Fruit fly (Drosophila melanogaster) whole organism, embryonic: ENCODE data around the gene CG14966.

Experiments used
- ATbp ChIP-seq: fragments of 200-800 bp; sonication (Bioruptor generic); optimal IDR thresholded peaks from 2 replicates; lab custom pipeline; 2017; ENCODE audit warnings: missing biosample characterization, mild to moderate bottlenecking, missing genetic modification characterization, missing genetic modification reagents
- BEAF-32 ChIP-seq: fragments of 200-800 bp; sonication (Bioruptor generic); optimal IDR thresholded peaks from 3 replicates; lab custom pipeline; 2017; ENCODE audit warnings: missing biosample characterization, missing genetic modification characterization, mild to moderate bottlenecking, moderate library complexity, missing genetic modification reagents
- Bdp1 ChIP-seq: fragments of 200-800 bp; sonication (Bioruptor generic); optimal IDR thresholded peaks from 3 replicates; lab custom pipeline; 2016; ENCODE audit warnings: missing biosample characterization, missing genetic modification characterization
- BtbVII ChIP-seq: fragments of 200-800 bp; sonication (Bioruptor generic); optimal IDR thresholded peaks from 3 replicates; lab custom pipeline; 2017; ENCODE audit warnings: missing biosample characterization, mild to moderate bottlenecking, missing genetic modification characterization
- CG10274 ChIP-seq: fragments of 200-800 bp; sonication (Bioruptor generic); optimal IDR thresholded peaks from 3 replicates; lab custom pipeline; 2017; ENCODE audit warnings: missing biosample characterization, mild to moderate bottlenecking, missing genetic modification characterization
- CG10366 ChIP-seq: fragments of 200-800 bp; sonication (Bioruptor generic); IDR thresholded peaks from 2 replicates; pipeline ENCODE4 v1.3.6; 2022; ENCODE audit warnings: missing biosample characterization, missing genetic modification characterization
- CG10431 ChIP-seq: fragments of 200-800 bp; sonication (Bioruptor generic); optimal IDR thresholded peaks from 3 replicates; lab custom pipeline; 2018; ENCODE audit warnings: missing biosample characterization, mild to moderate bottlenecking, missing genetic modification characterization
- CG10543 ChIP-seq: fragments of 200-800 bp; sonication (Bioruptor generic); optimal IDR thresholded peaks from 3 replicates; lab custom pipeline; 2017; ENCODE audit warnings: missing biosample characterization, mild to moderate bottlenecking, missing genetic modification characterization, moderate library complexity
- CG10565 ChIP-seq: fragments of 200-800 bp; sonication (Bioruptor generic); optimal IDR thresholded peaks from 3 replicates; lab custom pipeline; 2016; ENCODE audit warnings: missing biosample characterization, mild to moderate bottlenecking, missing genetic modification characterization
- CG13424 ChIP-seq: fragments of 200-800 bp; sonication (Bioruptor generic); optimal IDR thresholded peaks from 2 replicates; lab custom pipeline; 2019; ENCODE audit warnings: missing biosample characterization, mild to moderate bottlenecking, missing genetic modification characterization, moderate library complexity
- CG14860 ChIP-seq: fragments of 200-800 bp; sonication (Bioruptor generic); IDR thresholded peaks from 3 replicates; pipeline ENCODE4 v1.3.6; 2022; ENCODE audit warnings: missing biosample characterization, missing genetic modification characterization; ENCODE audit not compliant: partially characterized antibody
- CG14965 ChIP-seq: fragments of 200-800 bp; sonication (Bioruptor generic); optimal IDR thresholded peaks from 2 replicates; lab custom pipeline; 2016; ENCODE audit warnings: missing biosample characterization, missing genetic modification characterization, borderline replicate concordance
- CG15514 ChIP-seq: fragments of 200-800 bp; sonication (Bioruptor generic); optimal IDR thresholded peaks from 3 replicates; lab custom pipeline; 2017; ENCODE audit warnings: missing biosample characterization, missing genetic modification characterization, mild to moderate bottlenecking, moderate library complexity, missing genetic modification reagents
- CG16813 ChIP-seq: fragments of 200-800 bp; sonication (Bioruptor generic); IDR thresholded peaks from 3 replicates; pipeline ENCODE4 v1.3.6; 2022; ENCODE audit warnings: missing biosample characterization, missing genetic modification characterization; ENCODE audit not compliant: partially characterized antibody
- CG2202 ChIP-seq: fragments of 200-800 bp; sonication (Bioruptor generic); optimal IDR thresholded peaks from 2 replicates; lab custom pipeline; 2018; ENCODE audit warnings: missing biosample characterization, mild to moderate bottlenecking, missing genetic modification characterization
- CG30431 ChIP-seq: fragments of 200-800 bp; sonication (Bioruptor generic); optimal IDR thresholded peaks from 2 replicates; lab custom pipeline; 2017; ENCODE audit warnings: missing biosample characterization, missing genetic modification characterization
- CG3163 ChIP-seq: fragments of 200-800 bp; sonication (Bioruptor generic); optimal IDR thresholded peaks from 3 replicates; lab custom pipeline; 2016; ENCODE audit warnings: missing biosample characterization, missing genetic modification characterization
- CG42726 ChIP-seq: fragments of 200-800 bp; sonication (Bioruptor generic); IDR thresholded peaks from 2 replicates; pipeline ENCODE4 v1.3.6; 2022; ENCODE audit warnings: missing biosample characterization, missing genetic modification characterization; ENCODE audit not compliant: partially characterized antibody
- CG5245 ChIP-seq: fragments of 200-800 bp; sonication (Bioruptor generic); optimal IDR thresholded peaks from 3 replicates; lab custom pipeline; 2016; ENCODE audit warnings: missing biosample characterization, missing genetic modification characterization
- CG6254 ChIP-seq: fragments of 200-800 bp; sonication (Bioruptor generic); optimal IDR thresholded peaks from 3 replicates; lab custom pipeline; 2017; ENCODE audit warnings: mild to moderate bottlenecking, missing biosample characterization, missing genetic modification reagents, missing genetic modification characterization
- CG6791 ChIP-seq: fragments of 200-800 bp; sonication (Bioruptor generic); IDR thresholded peaks from 3 replicates; pipeline ENCODE4 v1.3.6; 2022; ENCODE audit warnings: missing biosample characterization, missing genetic modification characterization; ENCODE audit not compliant: partially characterized antibody
- Dll ChIP-seq: fragments of 200-800 bp; sonication (Bioruptor generic); IDR thresholded peaks from 4 replicates; pipeline ENCODE4 v1.3.6; 2022; ENCODE audit warnings: missing biosample characterization, missing genetic modification characterization; ENCODE audit not compliant: partially characterized antibody
- E2f2 ChIP-seq: fragments of 200-800 bp; sonication (Bioruptor generic); IDR thresholded peaks from 2 replicates; pipeline ENCODE4 v1.3.6; 2022; ENCODE audit warnings: missing biosample characterization, missing genetic modification characterization
- ERR ChIP-seq: fragments of 200-800 bp; sonication (Bioruptor generic); optimal IDR thresholded peaks from 2 replicates; lab custom pipeline; 2016; ENCODE audit warnings: missing biosample characterization, missing genetic modification characterization
- H2.0 ChIP-seq: fragments of 200-800 bp; sonication (Bioruptor generic); IDR thresholded peaks from 2 replicates; pipeline ENCODE4 v1.3.6; 2022; ENCODE audit warnings: missing biosample characterization, missing genetic modification characterization
- HLH3B ChIP-seq: fragments of 200-800 bp; sonication (Bioruptor generic); IDR thresholded peaks from 2 replicates; pipeline ENCODE4 v1.3.6; 2022; ENCODE audit warnings: missing biosample characterization, missing genetic modification characterization
- Hmx ChIP-seq: fragments of 200-800 bp; sonication (Bioruptor generic); optimal IDR thresholded peaks from 2 replicates; lab custom pipeline; 2016; ENCODE audit warnings: missing biosample characterization, missing genetic modification characterization
- MESR4 ChIP-seq: fragments of 200-800 bp; sonication (Bioruptor generic); optimal IDR thresholded peaks from 2 replicates; lab custom pipeline; 2018; ENCODE audit warnings: missing biosample characterization, mild to moderate bottlenecking, missing genetic modification characterization, moderate library complexity
- Mad ChIP-seq: fragments of 200-800 bp; sonication (Bioruptor generic); optimal IDR thresholded peaks from 2 replicates; lab custom pipeline; 2016; ENCODE audit warnings: missing biosample characterization, missing genetic modification characterization
- Med ChIP-seq: fragments of 200-800 bp; sonication (Bioruptor generic); peaks from one replicate; lab custom pipeline; 2016; ENCODE audit warnings: missing biosample characterization, missing genetic modification characterization, mild to moderate bottlenecking, inconsistent platforms, moderate library complexity
- Myb ChIP-seq: fragments of 200-800 bp; sonication (Bioruptor generic); optimal IDR thresholded peaks from 2 replicates; lab custom pipeline; 2016; ENCODE audit warnings: missing biosample characterization, missing genetic modification characterization
- NC2α ChIP-seq: fragments of 200-800 bp; sonication (Bioruptor generic); optimal IDR thresholded peaks from 2 replicates; lab custom pipeline; 2016; ENCODE audit warnings: missing biosample characterization, missing genetic modification characterization
- NFAT ChIP-seq: fragments of 200-800 bp; sonication (Bioruptor generic); IDR thresholded peaks from 2 replicates; pipeline ENCODE4 v1.3.6; 2022; ENCODE audit warnings: missing biosample characterization, missing genetic modification characterization
- Nf-YC ChIP-seq: fragments of 200-800 bp; optimal IDR thresholded peaks from 3 replicates; lab custom pipeline; 2019; ENCODE audit warnings: missing biosample characterization, mild to moderate bottlenecking, missing genetic modification characterization, moderate library complexity
- bcd ChIP-seq: fragments of 200-800 bp; sonication (Bioruptor generic); optimal IDR thresholded peaks from 2 replicates; lab custom pipeline; 2017; ENCODE audit warnings: missing biosample characterization, mild to moderate bottlenecking, missing genetic modification characterization
- ci ChIP-seq: fragments of 200-800 bp; sonication (Bioruptor generic); IDR thresholded peaks from 3 replicates; pipeline ENCODE4 v1.3.6; 2022; ENCODE audit warnings: missing biosample characterization, missing genetic modification characterization
- disco-r ChIP-seq: fragments of 200-800 bp; sonication (Bioruptor generic); optimal IDR thresholded peaks from 2 replicates; lab custom pipeline; 2016; ENCODE audit warnings: missing biosample characterization, missing genetic modification characterization
- dmrt99B ChIP-seq: fragments of 200-800 bp; sonication (Bioruptor generic); optimal IDR thresholded peaks from 2 replicates; lab custom pipeline; 2018; ENCODE audit warnings: missing biosample characterization, mild to moderate bottlenecking, missing genetic modification characterization, moderate library complexity
- emc ChIP-seq: fragments of 200-800 bp; sonication (Bioruptor generic); optimal IDR thresholded peaks from 2 replicates; lab custom pipeline; 2016; ENCODE audit warnings: missing biosample characterization, missing genetic modification characterization
- gsb-n ChIP-seq: fragments of 200-800 bp; sonication (Bioruptor generic); optimal IDR thresholded peaks from 3 replicates; lab custom pipeline; 2018; ENCODE audit warnings: missing biosample characterization, mild to moderate bottlenecking, missing genetic modification characterization
- h ChIP-seq: fragments of >200 bp; optimal IDR thresholded peaks from 2 replicates; lab custom pipeline; 2017
- hth ChIP-seq: fragments of >200 bp; optimal IDR thresholded peaks from 2 replicates; lab custom pipeline; 2017; ENCODE audit warnings: inconsistent platforms
- jing ChIP-seq: fragments of 200-800 bp; sonication (Bioruptor generic); optimal IDR thresholded peaks from 2 replicates; lab custom pipeline; 2018; ENCODE audit warnings: missing biosample characterization, mild to moderate bottlenecking, missing genetic modification characterization
- jumu ChIP-seq: fragments of 200-800 bp; sonication (Bioruptor generic); optimal IDR thresholded peaks from 3 replicates; lab custom pipeline; 2016; ENCODE audit warnings: missing biosample characterization, missing genetic modification characterization
- lilli ChIP-seq: fragments of 200-800 bp; sonication (Bioruptor generic); optimal IDR thresholded peaks from 3 replicates; lab custom pipeline; 2016; ENCODE audit warnings: missing biosample characterization, missing genetic modification characterization
- lmd ChIP-seq: fragments of 200-800 bp; sonication (Bioruptor generic); IDR thresholded peaks from 2 replicates; pipeline ENCODE4 v1.3.6; 2022; ENCODE audit warnings: missing biosample characterization, missing genetic modification characterization
- mam ChIP-seq: fragments of 200-800 bp; sonication (Bioruptor generic); optimal IDR thresholded peaks from 3 replicates; lab custom pipeline; 2016; ENCODE audit warnings: missing biosample characterization, missing genetic modification characterization
- phol ChIP-seq: fragments of 200-800 bp; sonication (Bioruptor generic); optimal IDR thresholded peaks from 3 replicates; lab custom pipeline; 2018; ENCODE audit warnings: missing biosample characterization, mild to moderate bottlenecking, missing genetic modification characterization, moderate library complexity
- salm ChIP-seq: fragments of 200-800 bp; sonication (Bioruptor generic); optimal IDR thresholded peaks from 2 replicates; lab custom pipeline; 2018; ENCODE audit warnings: missing biosample characterization, mild to moderate bottlenecking, missing genetic modification characterization
- toy ChIP-seq: fragments of 200-800 bp; sonication (Bioruptor generic); IDR thresholded peaks from 2 replicates; pipeline ENCODE4 v1.3.6; 2022; ENCODE audit warnings: missing biosample characterization, missing genetic modification characterization
- trh ChIP-seq: fragments of 200-800 bp; sonication (Bioruptor generic); optimal IDR thresholded peaks from 2 replicates; lab custom pipeline; 2016; ENCODE audit warnings: missing biosample characterization, missing genetic modification characterization

The CG14966 gene

DNA sequence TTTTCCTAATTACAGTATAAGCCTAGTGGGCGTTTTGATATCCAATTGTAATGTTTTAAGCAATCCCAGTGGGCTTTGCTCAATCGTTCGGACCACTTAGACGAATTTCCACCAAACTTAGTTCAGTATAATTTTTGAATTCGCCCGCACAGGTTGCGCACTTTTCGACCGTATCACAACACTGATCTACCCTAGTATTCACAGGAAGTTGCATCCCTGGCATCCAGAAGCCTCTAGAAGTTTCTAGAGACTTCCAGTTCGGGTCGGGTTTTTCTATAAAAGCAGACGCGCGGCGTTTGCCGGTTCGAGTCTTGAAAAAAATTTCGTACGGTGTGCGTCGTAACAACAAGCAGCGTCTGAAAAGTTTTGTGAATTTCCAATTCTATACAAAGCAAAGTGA, 4.5 kb downstream of the CG14966 start, which contains the start of gene Hsp83 (continued):
- TF ChIP-seq lilli (GFP tag; lab: Kevin White, UChicago) (peak; percentile 88), ERR (peak; percentile 84), emc (GFP tag; lab: Kevin White, UChicago) (peak; percentile 90), Nf-YC (tag; lab: Kevin White, UChicago) (peak; percentile 86), Bdp1 (GFP tag; lab: Kevin White, UChicago) (peak; percentile 89), Hmx (GFP tag; lab: Kevin White, UChicago) (peak; percentile 39), CG42726 (GFP tag; lab: Robert Waterston, UW) (peak; percentile 38; the same call in 1 of the 2 replicates), lmd (GFP tag; lab: Robert Waterston, UW) (peak; percentile 80), CG10274 (GFP tag; lab: Kevin White, UChicago) (peak; percentile 93), CG10431 (GFP tag; lab: Kevin White, UChicago) (peak; percentile 99), ci (GFP tag; lab: Robert Waterston, UW) (peak; percentile 99), toy (peak; percentile 78; the same call in 1 of the 2 replicates), CG10543 (peak; percentile 100), BtbVII (GFP tag; lab: Kevin White, UChicago) (peak; percentile 99), h (lab: Kevin White, UChicago) (no peak), dmrt99B (peak; percentile 88), NC2α (GFP tag; lab: Kevin White, UChicago) (peak; percentile 93), E2f2 (GFP tag; lab: Robert Waterston, UW) (peak; percentile 97), bcd (GFP tag; lab: Kevin White, UChicago) (peak; percentile 96), CG10565 (GFP tag; lab: Kevin White, UChicago) (peak; percentile 60), NFAT (GFP tag; lab: Robert Waterston, UW) (peak; percentile 96), CG3163 (peak; percentile 87), CG10366 (GFP tag; lab: Robert Waterston, UW) (peak; percentile 85), Mad (GFP tag; lab: Kevin White, UChicago) (peak; percentile 95), jing (GFP tag; lab: Kevin White, UChicago) (peak; percentile 79), hth (lab: Kevin White, UChicago) (no peak), jumu (GFP tag; lab: Kevin White, UChicago) (peak; percentile 88), CG5245 (GFP tag; lab: Kevin White, UChicago) (peak; percentile 91), gsb-n (peak; percentile 85), ATbp (GFP tag; lab: Kevin White, UChicago) (peak; percentile 97), MESR4 (GFP tag; lab: Kevin White, UChicago) (peak; percentile 92), salm (tag; lab: Kevin White, UChicago) (peak; percentile 89), disco-r (GFP tag; lab: Kevin White, UChicago) (peak; percentile 91), CG30431 (GFP tag; lab: Kevin White, UChicago) (peak; percentile 89), phol (tag; lab: Kevin White, UChicago) (peak; percentile 82)

dm6 chr3L:3192333-3192894, 5.0 kb downstream of the CG14966 start, which contains the start of gene CG14965:
CG14965 (minus strand) TSS chr3L:3192491.
- TF ChIP-seq CG14965 (GFP tag; lab: Kevin White, UChicago) (no peak), CG2202 (tag; lab: Kevin White, UChicago) (no peak), BEAF-32 (peak; percentile 95), H2.0 (GFP tag; lab: Robert Waterston, UW) (no peak), CG15514 (GFP tag; lab: Kevin White, UChicago) (peak; percentile 99), CG13424 (tag; lab: Kevin White, UChicago) (no peak), mam (peak; percentile 13), CG14860 (peak; percentile 87), HLH3B (GFP tag; lab: Robert Waterston, UW) (no peak), Dll (GFP tag; lab: Robert Waterston, UW) (peak; percentile 97), Med (peak; percentile 2), CG6254 (GFP tag; lab: Kevin White, UChicago) (no peak), phol (tag; lab: Kevin White, UChicago) (no peak), trh (GFP tag; lab: Kevin White, UChicago) (no peak), Myb (peak; percentile 94), MESR4 (GFP tag; lab: Kevin White, UChicago) (peak; percentile 20), CG16813 (peak; percentile 90), CG6791 (GFP tag; lab: Robert Waterston, UW) (peak; percentile 86)
